Fruit fly (Drosophila melanogaster) whole organism, embryonic: ENCODE data around the gene Rab39.

ENCODE experiments used
- BtbVII ChIP-seq: fragments of 200-800 bp; sonication (Bioruptor generic); optimal IDR thresholded peaks from 3 replicates; lab custom pipeline; 2017; ENCODE audit warnings: missing biosample characterization, mild to moderate bottlenecking, missing genetic modification characterization
- CG10209 ChIP-seq: fragments of 200-800 bp; sonication (Bioruptor generic); optimal IDR thresholded peaks from 3 replicates; lab custom pipeline; 2017; ENCODE audit warnings: missing biosample characterization, mild to moderate bottlenecking, missing genetic modification characterization, missing genetic modification reagents
- CG10274 ChIP-seq: fragments of 200-800 bp; sonication (Bioruptor generic); optimal IDR thresholded peaks from 3 replicates; lab custom pipeline; 2017; ENCODE audit warnings: missing biosample characterization, mild to moderate bottlenecking, missing genetic modification characterization
- CG10959 ChIP-seq: fragments of 200-800 bp; sonication (Bioruptor generic); IDR thresholded peaks from 2 replicates; pipeline ENCODE4 v1.3.6; 2022; ENCODE audit warnings: missing biosample characterization, missing genetic modification characterization
- CG10979 ChIP-seq: fragments of 200-800 bp; sonication (Bioruptor generic); optimal IDR thresholded peaks from 2 replicates; lab custom pipeline; 2018; ENCODE audit warnings: missing biosample characterization, mild to moderate bottlenecking, missing genetic modification characterization, moderate library complexity
- CG11560 ChIP-seq: fragments of 200-800 bp; sonication (Bioruptor generic); IDR thresholded peaks from 3 replicates; pipeline ENCODE4 v1.3.6; 2022; ENCODE audit warnings: missing biosample characterization, missing genetic modification characterization
- CG11696 ChIP-seq: fragments of 200-800 bp; sonication (Bioruptor generic); IDR thresholded peaks from 2 replicates; pipeline ENCODE4 v1.3.6; 2022; ENCODE audit warnings: missing biosample characterization, missing genetic modification characterization
- CG12391 ChIP-seq: fragments of 200-800 bp; sonication (Bioruptor generic); optimal IDR thresholded peaks from 3 replicates; lab custom pipeline; 2018; ENCODE audit warnings: missing biosample characterization, mild to moderate bottlenecking, missing genetic modification characterization, moderate library complexity
- CG12769 ChIP-seq: fragments of 200-800 bp; sonication (Bioruptor generic); optimal IDR thresholded peaks from 2 replicates; lab custom pipeline; 2019; ENCODE audit warnings: missing biosample characterization, mild to moderate bottlenecking, missing genetic modification characterization, moderate library complexity
- CG14050 ChIP-seq: fragments of 200-800 bp; sonication (Bioruptor generic); IDR thresholded peaks from 3 replicates; pipeline ENCODE4 v1.3.6; 2022; ENCODE audit warnings: missing biosample characterization, missing genetic modification characterization
- CG1529 ChIP-seq: fragments of 200-800 bp; sonication (Bioruptor generic); optimal IDR thresholded peaks from 3 replicates; lab custom pipeline; 2018; ENCODE audit warnings: missing biosample characterization, missing genetic modification characterization
- CG16779 ChIP-seq: fragments of 200-800 bp; sonication (Bioruptor generic); IDR thresholded peaks from 2 replicates; pipeline ENCODE4 v1.3.6; 2022; ENCODE audit warnings: missing biosample characterization, missing genetic modification characterization
- CG17612 ChIP-seq: fragments of 200-800 bp; sonication (Bioruptor generic); IDR thresholded peaks from 2 replicates; pipeline ENCODE4 v1.3.6; 2022; ENCODE audit warnings: missing biosample characterization, missing genetic modification characterization
- CG17829 ChIP-seq: fragments of 200-800 bp; optimal IDR thresholded peaks from 2 replicates; lab custom pipeline; 2019; ENCODE audit warnings: missing biosample characterization, mild to moderate bottlenecking, missing genetic modification characterization, moderate library complexity
- CG17912 ChIP-seq: fragments of 200-800 bp; sonication (Bioruptor generic); optimal IDR thresholded peaks from 2 replicates; lab custom pipeline; 2018; ENCODE audit warnings: missing biosample characterization, mild to moderate bottlenecking, missing genetic modification characterization
- CG1792 ChIP-seq: fragments of 200-800 bp; sonication (Bioruptor generic); optimal IDR thresholded peaks from 2 replicates; lab custom pipeline; 2016; ENCODE audit warnings: missing biosample characterization, missing genetic modification characterization
- CG18262 ChIP-seq: fragments of 200-800 bp; optimal IDR thresholded peaks from 3 replicates; lab custom pipeline; 2019; ENCODE audit warnings: missing biosample characterization, mild to moderate bottlenecking, missing genetic modification characterization, moderate library complexity
- CG18599 ChIP-seq: fragments of 200-800 bp; sonication (Bioruptor generic); optimal IDR thresholded peaks from 3 replicates; lab custom pipeline; 2017; ENCODE audit warnings: missing biosample characterization, missing genetic modification characterization, mild to moderate bottlenecking, moderate library complexity, missing genetic modification reagents
- CG18764 ChIP-seq: fragments of 200-800 bp; sonication (Bioruptor generic); optimal IDR thresholded peaks from 3 replicates; lab custom pipeline; 2016; ENCODE audit warnings: missing biosample characterization, missing genetic modification characterization
- CG3407 ChIP-seq: fragments of 200-800 bp; sonication (Bioruptor generic); optimal IDR thresholded peaks from 2 replicates; lab custom pipeline; 2018; ENCODE audit warnings: missing biosample characterization, mild to moderate bottlenecking, missing genetic modification characterization
- CG43689 ChIP-seq: fragments of 200-800 bp; sonication (Bioruptor generic); IDR thresholded peaks from 2 replicates; pipeline ENCODE4 v1.3.6; 2022; ENCODE audit warnings: missing biosample characterization, missing genetic modification characterization
- CG4707 ChIP-seq: fragments of 200-800 bp; sonication (Bioruptor generic); optimal IDR thresholded peaks from 2 replicates; lab custom pipeline; 2018; ENCODE audit warnings: missing biosample characterization, mild to moderate bottlenecking, missing genetic modification characterization, moderate library complexity
- CG5245 ChIP-seq: fragments of 200-800 bp; sonication (Bioruptor generic); optimal IDR thresholded peaks from 3 replicates; lab custom pipeline; 2016; ENCODE audit warnings: missing biosample characterization, missing genetic modification characterization
- CG7745 ChIP-seq: fragments of 200-800 bp; sonication (Bioruptor generic); optimal IDR thresholded peaks from 2 replicates; lab custom pipeline; 2018; ENCODE audit warnings: missing biosample characterization, mild to moderate bottlenecking, missing genetic modification characterization, moderate library complexity
- CG7928 ChIP-seq: fragments of 200-800 bp; sonication (Bioruptor generic); optimal IDR thresholded peaks from 2 replicates; lab custom pipeline; 2017; ENCODE audit warnings: missing biosample characterization, mild to moderate bottlenecking, missing genetic modification characterization
- CG7963 ChIP-seq: fragments of 200-800 bp; sonication (Bioruptor generic); IDR thresholded peaks from 3 replicates; pipeline ENCODE4 v1.3.6; 2022; ENCODE audit warnings: missing biosample characterization, missing genetic modification characterization; ENCODE audit not compliant: partially characterized antibody
- CHES-1-like ChIP-seq: fragments of 200-800 bp; sonication (Bioruptor generic); optimal IDR thresholded peaks from 2 replicates; lab custom pipeline; 2016; ENCODE audit warnings: missing biosample characterization, missing genetic modification characterization
- D19B ChIP-seq: fragments of 200-800 bp; sonication (Bioruptor generic); optimal IDR thresholded peaks from 2 replicates; lab custom pipeline; 2017; ENCODE audit warnings: missing biosample characterization, mild to moderate bottlenecking, missing genetic modification characterization
- Eip74EF ChIP-seq, 2 experiments: fragments of 200-800 bp in 1 of 2; fragments of >200 bp in 1 of 2; sonication (Bioruptor generic) in 1 of 2; optimal IDR thresholded peaks; 2 replicates each; lab custom pipeline; 2017 to 2019; ENCODE audit warnings: missing biosample characterization in 2 of 2, missing genetic modification characterization in 2 of 2, mild to moderate bottlenecking in 1 of 2, moderate library complexity in 1 of 2
- Ets65A ChIP-seq: fragments of 200-800 bp; sonication (Bioruptor generic); peaks from one replicate; lab custom pipeline; 2016; ENCODE audit warnings: missing biosample characterization, missing genetic modification characterization
- Fer2 ChIP-seq: fragments of 200-800 bp; sonication (Bioruptor generic); optimal IDR thresholded peaks from 2 replicates; lab custom pipeline; 2018; ENCODE audit warnings: missing biosample characterization, mild to moderate bottlenecking, missing genetic modification characterization, moderate library complexity
- HLH4C ChIP-seq: fragments of 200-800 bp; sonication (Bioruptor generic); IDR thresholded peaks from 3 replicates; pipeline ENCODE4 v1.3.6; 2022; ENCODE audit warnings: missing biosample characterization, missing genetic modification characterization; ENCODE audit not compliant: partially characterized antibody
- Hr51 ChIP-seq, 2 experiments: fragments of 200-800 bp; sonication (Bioruptor generic); optimal IDR thresholded peaks; 2 replicates in 1 of 2; 3 replicates in 1 of 2; lab custom pipeline; 2016 to 2018; ENCODE audit warnings: missing biosample characterization in 2 of 2, missing genetic modification characterization in 2 of 2, mild to moderate bottlenecking in 1 of 2, moderate library complexity in 1 of 2
- Hr78 ChIP-seq, 2 experiments: fragments of 200-800 bp in 1 of 2; fragments of >200 bp in 1 of 2; sonication (Bioruptor generic) in 1 of 2; optimal IDR thresholded peaks; 2 replicates each; lab custom pipeline; 2017 to 2019; ENCODE audit warnings: missing biosample characterization in 2 of 2, missing genetic modification characterization in 2 of 2, mild to moderate bottlenecking in 1 of 2, moderate library complexity in 1 of 2
- Med ChIP-seq: fragments of 200-800 bp; sonication (Bioruptor generic); peaks from one replicate; lab custom pipeline; 2016; ENCODE audit warnings: missing biosample characterization, missing genetic modification characterization, mild to moderate bottlenecking, inconsistent platforms, moderate library complexity
- Ptx1 ChIP-seq: fragments of 200-800 bp; sonication (Bioruptor generic); IDR thresholded peaks from 2 replicates; pipeline ENCODE4 v1.3.6; 2022; ENCODE audit warnings: missing biosample characterization, missing genetic modification characterization
- Rx ChIP-seq: fragments of 200-800 bp; sonication (Bioruptor generic); IDR thresholded peaks from 2 replicates; pipeline ENCODE4 v1.3.6; 2022; ENCODE audit warnings: missing biosample characterization, missing genetic modification characterization
- Six4 ChIP-seq: fragments of 200-800 bp; sonication (Bioruptor generic); optimal IDR thresholded peaks from 2 replicates; lab custom pipeline; 2016; ENCODE audit warnings: missing biosample characterization, missing genetic modification characterization
- Sry-δ ChIP-seq: fragments of 200-800 bp; sonication (Bioruptor generic); optimal IDR thresholded peaks from 2 replicates; lab custom pipeline; 2016; ENCODE audit warnings: missing biosample characterization, missing genetic modification characterization
- Vsx1 ChIP-seq: fragments of 200-800 bp; sonication (Bioruptor generic); optimal IDR thresholded peaks from 2 replicates; lab custom pipeline; 2017; ENCODE audit warnings: missing biosample characterization, mild to moderate bottlenecking, missing genetic modification characterization, missing genetic modification reagents
- cato ChIP-seq: fragments of 200-800 bp; sonication (Bioruptor generic); optimal IDR thresholded peaks from 2 replicates; lab custom pipeline; 2016; ENCODE audit warnings: missing biosample characterization, missing genetic modification characterization, borderline replicate concordance
- fru ChIP-seq: fragments of >200 bp; optimal IDR thresholded peaks from 2 replicates; lab custom pipeline; 2017
- gce ChIP-seq: fragments of 200-800 bp; sonication (Bioruptor generic); IDR thresholded peaks from 3 replicates; pipeline ENCODE4 v1.3.6; 2022; ENCODE audit warnings: missing biosample characterization, missing genetic modification characterization
- jing ChIP-seq: fragments of 200-800 bp; sonication (Bioruptor generic); optimal IDR thresholded peaks from 2 replicates; lab custom pipeline; 2018; ENCODE audit warnings: missing biosample characterization, mild to moderate bottlenecking, missing genetic modification characterization
- luna ChIP-seq: fragments of 200-800 bp; sonication (Bioruptor generic); optimal IDR thresholded peaks from 2 replicates; lab custom pipeline; 2016; ENCODE audit warnings: missing biosample characterization, missing genetic modification characterization
- mld ChIP-seq: fragments of 200-800 bp; sonication (Bioruptor generic); IDR thresholded peaks from 3 replicates; pipeline ENCODE4 v1.3.6; 2022; ENCODE audit warnings: missing biosample characterization, missing genetic modification characterization; ENCODE audit not compliant: partially characterized antibody
- phol ChIP-seq: fragments of 200-800 bp; sonication (Bioruptor generic); optimal IDR thresholded peaks from 3 replicates; lab custom pipeline; 2018; ENCODE audit warnings: missing biosample characterization, mild to moderate bottlenecking, missing genetic modification characterization, moderate library complexity
- pita ChIP-seq: fragments of 200-800 bp; sonication (Bioruptor generic); optimal IDR thresholded peaks from 2 replicates; lab custom pipeline; 2017; ENCODE audit warnings: missing biosample characterization, mild to moderate bottlenecking, missing genetic modification characterization
- sim ChIP-seq: fragments of 200-800 bp; sonication (Bioruptor generic); IDR thresholded peaks from 2 replicates; pipeline ENCODE4 v1.3.6; 2022; ENCODE audit warnings: missing biosample characterization, missing genetic modification characterization
- tna ChIP-seq: fragments of 200-800 bp; sonication (Bioruptor generic); IDR thresholded peaks from 2 replicates; pipeline ENCODE4 v1.3.6; 2022; ENCODE audit warnings: missing biosample characterization, missing genetic modification characterization; ENCODE audit not compliant: partially characterized antibody
- zen ChIP-seq: fragments of 200-800 bp; sonication (Bioruptor generic); optimal IDR thresholded peaks from 3 replicates; lab custom pipeline; 2018; ENCODE audit warnings: missing biosample characterization, mild to moderate bottlenecking, missing genetic modification characterization, moderate library complexity

The Rab39 gene

dm6 chrX:7721905-7722304 is 12.8 kb upstream of the Rab39 start, which contains the start of gene Hira (continued):
- TF ChIP-seq cato (GFP tag; lab: Kevin White, UChicago) (no peak), Vsx1 (GFP tag; lab: Kevin White, UChicago) (no peak), CG12391 (tag; lab: Kevin White, UChicago) (peak; percentile 25), CG12769 (no peak), CG18764 (GFP tag; lab: Kevin White, UChicago) (no peak), CG5245 (GFP tag; lab: Kevin White, UChicago) (no peak), BtbVII (GFP tag; lab: Kevin White, UChicago) (no peak), CG43689 (no peak), Ptx1 (GFP tag; lab: Robert Waterston, UW) (no peak), Six4 (no peak), Eip74EF (GFP tag; optimal IDR thresholded peaks at IDR 0.05; lab: Kevin White, UChicago) (no peak), CG16779 (GFP tag; lab: Robert Waterston, UW) (no peak), CG17829 (tag; lab: Kevin White, UChicago) (no peak), CG14050 (no peak), D19B (GFP tag; lab: Kevin White, UChicago) (no peak), Hr78 (GFP tag; optimal IDR thresholded peaks at IDR 0.05; lab: Kevin White, UChicago) (no peak), CG7963 (GFP tag; lab: Robert Waterston, UW) (peak; percentile 92), CG11560 (tag; lab: Robert Waterston, UW) (no peak), Med (GFP tag; lab: Kevin White, UChicago) (peak; percentile 66), tna (GFP tag; lab: Robert Waterston, UW) (peak; percentile 92), Sry-δ (GFP tag; lab: Kevin White, UChicago) (peak; percentile 87), Ets65A (GFP tag; lab: Kevin White, UChicago) (no peak), sim (no peak), Rx (GFP tag; lab: Robert Waterston, UW) (no peak), Hr51 (GFP tag; optimal IDR thresholded peaks at IDR 0.05; lab: Kevin White, UChicago) (no peak), phol (tag; lab: Kevin White, UChicago) (no peak), CG18599 (GFP tag; lab: Kevin White, UChicago) (no peak), CG17612 (no peak), CG10209 (GFP tag; lab: Kevin White, UChicago) (no peak), zen (tag; lab: Kevin White, UChicago) (no peak), CG10979 (tag; lab: Kevin White, UChicago) (no peak), gce (no peak), CG1529 (GFP tag; lab: Kevin White, UChicago) (no peak), CG3407 (no peak), CG18262 (tag; lab: Kevin White, UChicago) (no peak), Fer2 (tag; lab: Kevin White, UChicago) (no peak), CHES-1-like (GFP tag; lab: Kevin White, UChicago) (no peak), jing (GFP tag; lab: Kevin White, UChicago) (no peak), CG10274 (GFP tag; lab: Kevin White, UChicago) (no peak), fru (lab: Kevin White, UChicago) (no peak), CG4707 (no peak), pita (no peak), mld (GFP tag; lab: Robert Waterston, UW) (peak; percentile 92), luna (GFP tag; lab: Kevin White, UChicago) (no peak), CG11696 (GFP tag; lab: Robert Waterston, UW) (no peak), CG7745 (tag; lab: Kevin White, UChicago) (no peak), CG1792 (GFP tag; lab: Kevin White, UChicago) (no peak), CG10959 (no peak), CG17912 (GFP tag; lab: Kevin White, UChicago) (no peak), CG7928 (GFP tag; lab: Kevin White, UChicago) (no peak), HLH4C (GFP tag; lab: Robert Waterston, UW) (peak; percentile 93)
